Fruit fly (Drosophila melanogaster): Measurements from ENCODE around the gene Cpr76Bc.

Gene Cpr76Bc

dm6 chr3L:19544105-19544504 is 23.4 kb downstream of the Cpr76Bc start, which contains the start of the genes CG46434 and Dred:
Gene CG46434 (minus strand): TSS chr3L:19544205.
Gene Dred (minus strand): TSS chr3L:19544205.
- TF ChIP-seq CG8478 (optimal IDR thresholded peaks at IDR 0.05) (no peak), Dll (optimal IDR thresholded peaks at IDR 0.05) (no peak), usp (GFP tag; optimal IDR thresholded peaks at IDR 0.05) (no peak)

- TF ChIP-seq EcR (GFP tag; optimal IDR thresholded peaks at IDR 0.05): no peak
These were observed 24.1 kb downstream of the Cpr76Bc start, which contains the start of the genes CG46435 and Rcd7 for dm6 chr3L:19544810-19545209. Gene CG46435 (plus strand): TSS chr3L:19545110. Gene Rcd7 (plus strand): TSS chr3L:19545110.

- TF ChIP-seq psq (optimal IDR thresholded peaks at IDR 0.05) (no peak), pan (optimal IDR thresholded peaks at IDR 0.05) (no peak)
These were observed 31.5 kb downstream of the Cpr76Bc start, which contains the start of the genes Ltn1 and CG9300 for dm6 chr3L:19552136-19552773. Gene Ltn1 (minus strand): TSS chr3L:19552290. Gene CG9300 (plus strand): TSS chr3L:19552420.

dm6 chr3L:19555906-19556457 is 35.2 kb downstream of the Cpr76Bc start:
- TF ChIP-seq CG8478 (optimal IDR thresholded peaks at IDR 0.05): no peak
- TF ChIP-seq pan (optimal IDR thresholded peaks at IDR 0.05): no peak
- peak; percentile 16 to 50 for TF ChIP-seq EcR (GFP tag; optimal IDR thresholded peaks at IDR 0.05)

dm6 chr3L:19556738-19557137 is 36.0 kb downstream of the Cpr76Bc start:
- TF ChIP-seq psq (optimal IDR thresholded peaks at IDR 0.05): no peak
- TF ChIP-seq Dll (optimal IDR thresholded peaks at IDR 0.05): peak; percentile 45
- no peak for TF ChIP-seq usp (GFP tag; optimal IDR thresholded peaks at IDR 0.05)

- TF ChIP-seq EcR (GFP tag; optimal IDR thresholded peaks at IDR 0.05) (peak in 1 of 2 experiments; percentile 8), Dll (optimal IDR thresholded peaks at IDR 0.05) (no peak)
These were observed 36.7 kb downstream of the Cpr76Bc start for dm6 chr3L:19557197-19557995.

- TF ChIP-seq psq (optimal IDR thresholded peaks at IDR 0.05) (no peak), usp (GFP tag; optimal IDR thresholded peaks at IDR 0.05) (no peak), Dll (optimal IDR thresholded peaks at IDR 0.05) (no peak), CG8478 (optimal IDR thresholded peaks at IDR 0.05) (no peak), pan (optimal IDR thresholded peaks at IDR 0.05) (no peak), EcR (GFP tag; optimal IDR thresholded peaks at IDR 0.05) (no peak)
These were observed 37.2 kb downstream of the Cpr76Bc start for dm6 chr3L:19557996-19558375.

dm6 chr3L:19558674-19559073 is 37.9 kb downstream of the Cpr76Bc start:
- TF ChIP-seq pan (optimal IDR thresholded peaks at IDR 0.05) (no peak), EcR (GFP tag; optimal IDR thresholded peaks at IDR 0.05) (no peak), usp (GFP tag; optimal IDR thresholded peaks at IDR 0.05) (no peak), Dll (optimal IDR thresholded peaks at IDR 0.05) (no peak), psq (optimal IDR thresholded peaks at IDR 0.05) (no peak), CG8478 (optimal IDR thresholded peaks at IDR 0.05) (no peak)

- TF ChIP-seq psq (optimal IDR thresholded peaks at IDR 0.05) (no peak), EcR (GFP tag; optimal IDR thresholded peaks at IDR 0.05) (no peak), pan (optimal IDR thresholded peaks at IDR 0.05) (no peak), usp (GFP tag; optimal IDR thresholded peaks at IDR 0.05) (no peak), CG8478 (optimal IDR thresholded peaks at IDR 0.05) (no peak), Dll (optimal IDR thresholded peaks at IDR 0.05) (no peak)
These were observed 38.4 kb downstream of the Cpr76Bc start for dm6 chr3L:19559171-19559570.

dm6 chr3L:19560005-19560694 is 39.4 kb downstream of the Cpr76Bc start:
- no peak for TF ChIP-seq pan (optimal IDR thresholded peaks at IDR 0.05)
- TF ChIP-seq EcR (GFP tag; optimal IDR thresholded peaks at IDR 0.05): peak in 1 of 2 experiments; percentile 26
- TF ChIP-seq psq (optimal IDR thresholded peaks at IDR 0.05): no peak
- TF ChIP-seq CG8478 (optimal IDR thresholded peaks at IDR 0.05): no peak
- no peak for TF ChIP-seq Dll (optimal IDR thresholded peaks at IDR 0.05)
- TF ChIP-seq usp (GFP tag; optimal IDR thresholded peaks at IDR 0.05): no peak

dm6 chr3L:19560695-19561246 is 40.0 kb downstream of the Cpr76Bc start:
- TF ChIP-seq EcR (GFP tag; optimal IDR thresholded peaks at IDR 0.05): no peak

- TF ChIP-seq usp (GFP tag; optimal IDR thresholded peaks at IDR 0.05) (no peak), Dll (optimal IDR thresholded peaks at IDR 0.05) (no peak), CG8478 (optimal IDR thresholded peaks at IDR 0.05) (no peak), EcR (GFP tag; optimal IDR thresholded peaks at IDR 0.05) (no peak)
These were observed 41.0 kb downstream of the Cpr76Bc start for dm6 chr3L:19561745-19562144.

All from whole organism.